Worm (Caenorhabditis elegans) whole organism, L3 larva: ENCODE data around the gene gex-4.

Source experiments
- elt-2 ChIP-seq: sonication (generic microtip); optimal IDR thresholded peaks from 2 replicates; lab custom pipeline; 2016; ENCODE audit warnings: missing genetic modification reagents, mild to moderate bottlenecking, missing genetic modification characterization, missing compliant biosample characterization
- jun-1 ChIP-seq: fragments of 150-350 bp; optimal IDR thresholded peaks from 2 replicates; lab custom pipeline; 2014; ENCODE audit warnings: missing biosample characterization, missing genetic modification reagents, missing genetic modification characterization
- nhr-237 ChIP-seq: fragments of 150-350 bp; optimal IDR thresholded peaks from 2 replicates; lab custom pipeline; 2014; ENCODE audit warnings: missing biosample characterization, missing genetic modification characterization
- snpc-4 ChIP-seq: fragments of 150-350 bp; optimal IDR thresholded peaks from 2 replicates; lab custom pipeline; 2014; ENCODE audit warnings: missing biosample characterization, missing genetic modification characterization

ce11 chrIII:12225234-12225633, 6.8 kb upstream of the gex-4 start, which contains the start of gene gmn-1:
- TF ChIP-seq nhr-237 (no peak), snpc-4 (tag; lab: Kevin White, UChicago) (no peak), jun-1 (tag; lab: Kevin White, UChicago) (no peak), elt-2 (no peak)
